Worm (Caenorhabditis elegans): ENCODE results near the gene T03G11.9.

- TF ChIP-seq ceh-28 (tag; optimal IDR thresholded peaks at IDR 0.05): no peak
- TF ChIP-seq fos-1 (tag; optimal IDR thresholded peaks at IDR 0.05): no peak
- TF ChIP-seq ceh-16 (tag; optimal IDR thresholded peaks at IDR 0.05): no peak
- no peak for TF ChIP-seq nhr-12 (tag; optimal IDR thresholded peaks at IDR 0.05)
- no peak for TF ChIP-seq zag-1 (tag; optimal IDR thresholded peaks at IDR 0.05)
Measured at ce11 chrX:5174256-5174655, 9.8 kb upstream of the T03G11.9 start, which contains the start of gene zchc-1A.

Data from whole organism, L3 larva.